Worm (Caenorhabditis elegans): ENCODE measurements around the gene vrp-1.

The vrp-1 gene

ce11 chrIV:2993278-2993899, 19.0 kb upstream of the vrp-1 start:
- TF ChIP-seq F16B12.6 (tag; optimal IDR thresholded peaks at IDR 0.05): no peak
- no peak for TF ChIP-seq sptf-1 (tag; optimal IDR thresholded peaks at IDR 0.05)
- peak; percentile 73 for TF ChIP-seq nhr-85 (tag)
- TF ChIP-seq ces-1 (GFP tag; optimal IDR thresholded peaks at IDR 0.05): no peak
- peak; percentile 33 to 70 (median 51) for TF ChIP-seq ceh-82 (tag; optimal IDR thresholded peaks at IDR 0.05)
- TF ChIP-seq alr-1 (tag; optimal IDR thresholded peaks at IDR 0.05; ENCODE audit: borderline replicate concordance): no peak
- peak; percentile 48 for TF ChIP-seq snu-23 (GFP tag; optimal IDR thresholded peaks at IDR 0.05)
- no peak for TF ChIP-seq lin-15B (tag; optimal IDR thresholded peaks at IDR 0.05)
- TF ChIP-seq hlh-4 (tag; optimal IDR thresholded peaks at IDR 0.05): no peak
- TF ChIP-seq C16A3.4 (tag; optimal IDR thresholded peaks at IDR 0.05): no peak
- no peak for TF ChIP-seq ztf-4 (tag; optimal IDR thresholded peaks at IDR 0.05)
- no peak for TF ChIP-seq elt-3 (tag; optimal IDR thresholded peaks at IDR 0.05)
- TF ChIP-seq unc-130 (tag; optimal IDR thresholded peaks at IDR 0.05): no peak
- TF ChIP-seq nhr-12 (tag; optimal IDR thresholded peaks at IDR 0.05): no peak
- TF ChIP-seq dpl-1 (GFP tag; optimal IDR thresholded peaks at IDR 0.05): peak in 1 of 3 experiments; percentile 12
- TF ChIP-seq unc-98 (GFP tag; IDR thresholded peaks at IDR 0.05): no peak
- peak; percentile 94 for TF ChIP-seq fkh-8 (tag; optimal IDR thresholded peaks at IDR 0.05)
- no peak for TF ChIP-seq aly-2 (tag; optimal IDR thresholded peaks at IDR 0.05)
- no peak for TF ChIP-seq hpl-2 (GFP tag; optimal IDR thresholded peaks at IDR 0.05)
- TF ChIP-seq ama-1 (optimal IDR thresholded peaks at IDR 0.05): no peak
- TF ChIP-seq nhr-90 (tag; optimal IDR thresholded peaks at IDR 0.05; ENCODE audit: poor library complexity): no peak
- TF ChIP-seq isw-1 (GFP tag; IDR thresholded peaks at IDR 0.05): peak; percentile 53
- TF ChIP-seq blmp-1 (tag; optimal IDR thresholded peaks at IDR 0.05): peak; percentile 58
- no peak for TF ChIP-seq fos-1 (tag; optimal IDR thresholded peaks at IDR 0.05)
- TF ChIP-seq Y116A8C.19 (tag; optimal IDR thresholded peaks at IDR 0.05; ENCODE audit: borderline replicate concordance): no peak
- TF ChIP-seq lsy-2 (tag; optimal IDR thresholded peaks at IDR 0.05): peak; percentile 54 to 64
- TF ChIP-seq jun-1 (tag; optimal IDR thresholded peaks at IDR 0.05): no peak
- TF ChIP-seq vab-15 (tag; optimal IDR thresholded peaks at IDR 0.05): no peak
- TF ChIP-seq mep-1 (tag; optimal IDR thresholded peaks at IDR 0.05): peak; percentile 39
- TF ChIP-seq fkh-4 (tag; optimal IDR thresholded peaks at IDR 0.05; ENCODE audit: borderline replicate concordance): peak; percentile 25
- no peak for TF ChIP-seq snpc-4 (tag; optimal IDR thresholded peaks at IDR 0.05)
- TF ChIP-seq unc-30 (tag; optimal IDR thresholded peaks at IDR 0.05): no peak
- no peak for TF ChIP-seq sox-4 (tag; optimal IDR thresholded peaks at IDR 0.05)
- TF ChIP-seq egl-27 (tag; optimal IDR thresholded peaks at IDR 0.05): no peak
- TF ChIP-seq ztf-11 (tag; optimal IDR thresholded peaks at IDR 0.05): no peak
- TF ChIP-seq nhr-11 (tag; optimal IDR thresholded peaks at IDR 0.05): no peak
- no peak for TF ChIP-seq nhr-237 (tag; optimal IDR thresholded peaks at IDR 0.05)
- TF ChIP-seq ceh-88 (GFP tag; IDR thresholded peaks at IDR 0.05): no peak
- TF ChIP-seq mef-2 (tag; optimal IDR thresholded peaks at IDR 0.05): peak; percentile 50
- no peak for TF ChIP-seq zag-1 (tag; optimal IDR thresholded peaks at IDR 0.05)
- peak; percentile 23 for TF ChIP-seq zip-4 (GFP tag; optimal IDR thresholded peaks at IDR 0.05)
- peak; percentile 32 for TF ChIP-seq ceh-63 (GFP tag; optimal IDR thresholded peaks at IDR 0.05)
- TF ChIP-seq egl-13 (tag; optimal IDR thresholded peaks at IDR 0.05): peak; percentile 14
- no peak for TF ChIP-seq pqm-1 (tag; optimal IDR thresholded peaks at IDR 0.05)
- TF ChIP-seq elt-2 (tag; optimal IDR thresholded peaks at IDR 0.05): no peak
- peak; percentile 28 for TF ChIP-seq lin-13 (GFP tag; optimal IDR thresholded peaks at IDR 0.05)
- peak; percentile 54 for TF ChIP-seq irx-1 (tag; optimal IDR thresholded peaks at IDR 0.05)
- peak; percentile 50 for TF ChIP-seq mab-9 (GFP tag; IDR thresholded peaks at IDR 0.05)
- no peak for TF ChIP-seq efl-3 (GFP tag; optimal IDR thresholded peaks at IDR 0.05)
- peak; percentile 68 for TF ChIP-seq nhr-19 (GFP tag; conservative IDR thresholded peaks at IDR 0.05)
- peak; percentile 50 for TF ChIP-seq skn-1 (tag; optimal IDR thresholded peaks at IDR 0.05)
- TF ChIP-seq tlp-1 (tag; optimal IDR thresholded peaks at IDR 0.05): no peak
- TF ChIP-seq nhr-77 (tag; optimal IDR thresholded peaks at IDR 0.05): no peak

All from whole organism, L1 larva.